ENCODE assay signal across 1 fruit fly cellular context in genomic region chr3R:23757912-23758607, dm6.
TF ChIP-seq lines count a peak whose summit lies in the region.

Gene PTPMT1, plus strand, starts transcription at chr3R:23758339.
Gene Hrd3, minus strand, starts transcription at chr3R:23758557.

TF ChIP-seq in whole organism, embryonic, 481 proteins besides CTCF, POLR2A, EP300 and RAD21 (continued from another document):
- TF ChIP-seq CG7839 (tag; optimal IDR thresholded peaks at IDR 0.05; lab: Kevin White, UChicago), result peak; percentile 99
- peak; percentile 99 for TF ChIP-seq CG8924 (tag; optimal IDR thresholded peaks at IDR 0.05; lab: Kevin White, UChicago)
- peak; percentile 98 for TF ChIP-seq CG11723 (GFP tag; optimal IDR thresholded peaks at IDR 0.05; lab: Kevin White, UChicago)
- TF ChIP-seq CG17186 (GFP tag; optimal IDR thresholded peaks at IDR 0.05; lab: Kevin White, UChicago), result peak; percentile 93
- TF ChIP-seq al (GFP tag; IDR thresholded peaks at IDR 0.05; lab: Robert Waterston, UW), result peak; percentile 94
- TF ChIP-seq CG17612 (GFP tag; IDR thresholded peaks at IDR 0.05; lab: Robert Waterston, UW), result peak; percentile 89; the same call in 1 of the 2 replicates
- TF ChIP-seq bsh (GFP tag; optimal IDR thresholded peaks at IDR 0.05; lab: Kevin White, UChicago), result peak; percentile 97 to 98
- TF ChIP-seq CG5953 (GFP tag; IDR thresholded peaks at IDR 0.05; lab: Robert Waterston, UW), result peak; percentile 82
- peak; percentile 94 for TF ChIP-seq CG7987 (GFP tag; optimal IDR thresholded peaks at IDR 0.05; lab: Kevin White, UChicago)
- TF ChIP-seq trem (tag; optimal IDR thresholded peaks at IDR 0.05; lab: Kevin White, UChicago), result peak; percentile 95
- peak; percentile 44 for TF ChIP-seq pzg (GFP tag; optimal IDR thresholded peaks at IDR 0.05; lab: Kevin White, UChicago)
- peak; percentile 99 for TF ChIP-seq CG1602 (GFP tag; optimal IDR thresholded peaks at IDR 0.05; lab: Kevin White, UChicago)
- TF ChIP-seq CG4328 (GFP tag; optimal IDR thresholded peaks at IDR 0.05; lab: Kevin White, UChicago), result peak; percentile 99
- TF ChIP-seq gfzf (GFP tag; optimal IDR thresholded peaks at IDR 0.05; lab: Kevin White, UChicago), result peak; percentile 32
- TF ChIP-seq CG9932 (GFP tag; IDR thresholded peaks at IDR 0.05; lab: Robert Waterston, UW), result peak; percentile 97
- TF ChIP-seq CG9876 (GFP tag; optimal IDR thresholded peaks at IDR 0.05; lab: Kevin White, UChicago), result peak; percentile 94
- TF ChIP-seq Bteb2 (GFP tag; optimal IDR thresholded peaks at IDR 0.05; lab: Kevin White, UChicago), result peak; percentile 98
- TF ChIP-seq nerfin-1 (tag; optimal IDR thresholded peaks at IDR 0.05; lab: Kevin White, UChicago), result peak; percentile 98
- TF ChIP-seq CG3726 (GFP tag; IDR thresholded peaks at IDR 0.05; lab: Robert Waterston, UW), result peak; percentile 93
- TF ChIP-seq vfl (GFP tag; optimal IDR thresholded peaks at IDR 0.05; lab: Kevin White, UChicago), result peak; percentile 98
- peak; percentile 93 for TF ChIP-seq Drgx (GFP tag; IDR thresholded peaks at IDR 0.05; lab: Robert Waterston, UW)
- peak; percentile 95 for TF ChIP-seq Mrtf (GFP tag; IDR thresholded peaks at IDR 0.05; lab: Robert Waterston, UW)
- TF ChIP-seq HLH54F (GFP tag; optimal IDR thresholded peaks at IDR 0.05; lab: Kevin White, UChicago), result peak; percentile 99
- peak; percentile 93 for TF ChIP-seq da (GFP tag; optimal IDR thresholded peaks at IDR 0.05; lab: Kevin White, UChicago)
- TF ChIP-seq Rx (GFP tag; IDR thresholded peaks at IDR 0.05; lab: Robert Waterston, UW), result peak; percentile 89; the same call in 1 of the 2 replicates
- TF ChIP-seq CG10565 (GFP tag; optimal IDR thresholded peaks at IDR 0.05; lab: Kevin White, UChicago), result peak; percentile 92
- peak; percentile 99 for TF ChIP-seq CG18619 (GFP tag; optimal IDR thresholded peaks at IDR 0.05; lab: Kevin White, UChicago)
- peak; percentile 98 for TF ChIP-seq PHDP (tag; optimal IDR thresholded peaks at IDR 0.05; lab: Kevin White, UChicago)
- TF ChIP-seq CHES-1-like (GFP tag; optimal IDR thresholded peaks at IDR 0.05; lab: Kevin White, UChicago), result peak; percentile 97
- peak; percentile 98 for TF ChIP-seq CG12942 (GFP tag; optimal IDR thresholded peaks at IDR 0.05; lab: Kevin White, UChicago)
- TF ChIP-seq Dip2 (GFP tag; IDR thresholded peaks at IDR 0.05; lab: Robert Waterston, UW), result peak; percentile 70
- peak in 1 of 2 experiments; percentile 75 for TF ChIP-seq eve (GFP tag; optimal IDR thresholded peaks at IDR 0.05; lab: Kevin White, UChicago)
- peak; percentile 96 for TF ChIP-seq Antp (GFP tag; optimal IDR thresholded peaks at IDR 0.05; lab: Kevin White, UChicago)
- TF ChIP-seq sqz (GFP tag; optimal IDR thresholded peaks at IDR 0.05; lab: Kevin White, UChicago), result peak; percentile 98
- peak; percentile 24; the same call in 1 of the 2 replicates for TF ChIP-seq CG13287 (GFP tag; IDR thresholded peaks at IDR 0.05; lab: Robert Waterston, UW; ENCODE audit: partially characterized antibody)
- TF ChIP-seq CG14441 (GFP tag; IDR thresholded peaks at IDR 0.05; lab: Robert Waterston, UW), result peak; percentile 96
- TF ChIP-seq CG16779 (GFP tag; IDR thresholded peaks at IDR 0.05; lab: Robert Waterston, UW), result peak; percentile 85
- TF ChIP-seq fru (optimal IDR thresholded peaks at IDR 0.05; lab: Kevin White, UChicago), result no peak
- TF ChIP-seq gcm (GFP tag; optimal IDR thresholded peaks at IDR 0.05; lab: Kevin White, UChicago), result peak; percentile 97
- peak; percentile 87 for TF ChIP-seq Ravus (GFP tag; IDR thresholded peaks at IDR 0.05; lab: Robert Waterston, UW)
- peak; percentile 95 for TF ChIP-seq NC2α (GFP tag; optimal IDR thresholded peaks at IDR 0.05; lab: Kevin White, UChicago)
